Worm (Caenorhabditis elegans) whole organism, young adult: ENCODE measurements around the gene rha-2.

Experiments used
- B0035.1 ChIP-seq: sonication (generic microtip); optimal IDR thresholded peaks from 2 replicates; lab custom pipeline; 2016; ENCODE audit warnings: missing genetic modification characterization, mild to moderate bottlenecking, missing compliant biosample characterization, missing genotype, missing genetic modification reagents
- B0261.1 ChIP-seq: sonication (generic microtip); optimal IDR thresholded peaks from 2 replicates; lab custom pipeline; 2016; ENCODE audit warnings: mild to moderate bottlenecking, missing genetic modification characterization, moderate library complexity, missing compliant biosample characterization
- C17E4.6 ChIP-seq: fragments of 200-800 bp; sonication (Bioruptor generic); IDR thresholded peaks from 2 replicates; pipeline ENCODE4 v1.3.6; 2022; ENCODE audit warnings: missing genetic modification reagents, missing genetic modification characterization, missing compliant biosample characterization
- F23B12.7 ChIP-seq: sonication (generic microtip); optimal IDR thresholded peaks from 2 replicates; lab custom pipeline; 2017; ENCODE audit warnings: missing genetic modification characterization, mild to moderate bottlenecking, missing compliant biosample characterization, antibody characterized with exemption, moderate library complexity; ENCODE audit not compliant: insufficient read depth
- F39B2.1 ChIP-seq: fragments of 200-800 bp; sonication (Bioruptor generic); IDR thresholded peaks from 2 replicates; pipeline ENCODE4 v1.3.6; 2022; ENCODE audit warnings: missing genetic modification reagents, missing genetic modification characterization, missing compliant biosample characterization
- F49E8.2 ChIP-seq: sonication (generic microtip); optimal IDR thresholded peaks from 3 replicates; lab custom pipeline; 2017; ENCODE audit warnings: missing genetic modification characterization, mild to moderate bottlenecking, missing compliant biosample characterization, antibody characterized with exemption, moderate library complexity; ENCODE audit not compliant: insufficient read depth
- F55B11.4 ChIP-seq: sonication (generic microtip); optimal IDR thresholded peaks from 2 replicates; lab custom pipeline; 2016; ENCODE audit warnings: missing compliant biosample characterization, missing genetic modification characterization, borderline replicate concordance; ENCODE audit not compliant: insufficient read depth
- F57A8.1 ChIP-seq: fragments of 200-800 bp; sonication (Bioruptor generic); optimal IDR thresholded peaks from 2 replicates; lab custom pipeline; 2018; ENCODE audit warnings: mild to moderate bottlenecking, missing genetic modification characterization, moderate library complexity, missing compliant biosample characterization
- K11D2.4 ChIP-seq: fragments of 200-800 bp; sonication (Bioruptor generic); IDR thresholded peaks from 2 replicates; pipeline ENCODE4 v1.3.6; 2022; ENCODE audit warnings: missing genetic modification reagents, missing genetic modification characterization, missing compliant biosample characterization
- T26A5.8 ChIP-seq: sonication (generic microtip); optimal IDR thresholded peaks from 2 replicates; lab custom pipeline; 2016; ENCODE audit warnings: missing genetic modification characterization, missing compliant biosample characterization
- Y53G8AR.9 ChIP-seq: fragments of 200-800 bp; sonication (Bioruptor generic); conservative IDR thresholded peaks from 2 replicates; pipeline ENCODE4 v1.3.6; 2022; ENCODE audit warnings: missing genetic modification reagents, missing genetic modification characterization, missing compliant biosample characterization
- Y95B8A.8 ChIP-seq: fragments of 200-800 bp; sonication (Bioruptor generic); IDR thresholded peaks from 2 replicates; pipeline ENCODE4 v1.3.6; 2022; ENCODE audit warnings: missing genetic modification reagents, missing genetic modification characterization, missing compliant biosample characterization
- ama-1 ChIP-seq, 3 experiments: fragments of 150-350 bp in 1 of 3; sonication (generic microtip) in 2 of 3; optimal IDR thresholded peaks; 2 replicates each; lab custom pipeline; 2014 to 2018; ENCODE audit warnings: missing biosample characterization in 2 of 3, missing genetic modification characterization in 2 of 3, missing genetic modification reagents in 2 of 3
- athp-1 ChIP-seq: sonication (generic microtip); optimal IDR thresholded peaks from 2 replicates; lab custom pipeline; 2017; ENCODE audit warnings: mild to moderate bottlenecking, missing genetic modification characterization, missing compliant biosample characterization
- attf-3 ChIP-seq: fragments of 200-800 bp; sonication (Bioruptor generic); conservative IDR thresholded peaks from 2 replicates; pipeline ENCODE4 v1.3.6; 2022; ENCODE audit warnings: missing genetic modification reagents, missing genetic modification characterization, missing compliant biosample characterization
- chd-7 ChIP-seq: sonication (generic microtip); optimal IDR thresholded peaks from 2 replicates; lab custom pipeline; 2016; ENCODE audit warnings: mild to moderate bottlenecking, missing genetic modification characterization, moderate library complexity, missing compliant biosample characterization
- die-1 ChIP-seq: sonication (generic microtip); optimal IDR thresholded peaks from 2 replicates; lab custom pipeline; 2016; ENCODE audit warnings: missing genotype, mild to moderate bottlenecking, missing genetic modification characterization, missing compliant biosample characterization
- dox-1 ChIP-seq: fragments of 200-800 bp; sonication (Bioruptor generic); IDR thresholded peaks from 2 replicates; pipeline ENCODE4 v1.3.6; 2022; ENCODE audit warnings: missing genetic modification reagents, missing genetic modification characterization, missing compliant biosample characterization
- egl-44 ChIP-seq: fragments of 200-800 bp; sonication (Bioruptor generic); IDR thresholded peaks from 2 replicates; pipeline ENCODE4 v1.3.6; 2022; ENCODE audit warnings: missing genetic modification reagents, missing genetic modification characterization, missing compliant biosample characterization
- egrh-3 ChIP-seq: fragments of 200-800 bp; sonication (Bioruptor generic); IDR thresholded peaks from 2 replicates; pipeline ENCODE4 v1.3.6; 2022; ENCODE audit warnings: missing genetic modification reagents, missing genetic modification characterization, missing compliant biosample characterization
- ets-4 ChIP-seq: fragments of 200-800 bp; sonication (Bioruptor generic); optimal IDR thresholded peaks from 2 replicates; lab custom pipeline; 2018; ENCODE audit warnings: mild to moderate bottlenecking, missing genetic modification characterization, missing compliant biosample characterization
- hmg-1.2 ChIP-seq: fragments of 200-800 bp; sonication (Bioruptor generic); IDR thresholded peaks from 2 replicates; pipeline ENCODE4 v1.3.6; 2022; ENCODE audit warnings: missing genetic modification reagents, missing genetic modification characterization, missing compliant biosample characterization
- lin-35 ChIP-seq, 3 experiments: fragments of 150-350 bp in 2 of 3; sonication (generic microtip) in 1 of 3; optimal IDR thresholded peaks; 2 replicates each; lab custom pipeline; 2014 to 2018; ENCODE audit warnings: missing biosample characterization in 3 of 3, missing genetic modification characterization in 3 of 3, missing genetic modification reagents in 3 of 3
- lin-54 ChIP-seq: fragments of 200-800 bp; sonication (Bioruptor generic); optimal IDR thresholded peaks from 2 replicates; lab custom pipeline; 2018; ENCODE audit warnings: mild to moderate bottlenecking, missing genetic modification characterization, missing compliant biosample characterization
- madf-3 ChIP-seq: fragments of 200-800 bp; sonication (Bioruptor generic); IDR thresholded peaks from 2 replicates; pipeline ENCODE4 v1.3.6; 2022; ENCODE audit warnings: missing genetic modification reagents, missing genetic modification characterization, missing compliant biosample characterization
- mcd-1 ChIP-seq: fragments of 200-800 bp; sonication (Bioruptor generic); IDR thresholded peaks from 2 replicates; pipeline ENCODE4 v1.3.6; 2022; ENCODE audit warnings: missing genetic modification reagents, missing genetic modification characterization, missing compliant biosample characterization
- mel-28 ChIP-seq: sonication (generic microtip); optimal IDR thresholded peaks from 2 replicates; lab custom pipeline; 2016; ENCODE audit warnings: borderline replicate concordance, mild to moderate bottlenecking, missing genetic modification characterization, missing compliant biosample characterization
- nhr-179 ChIP-seq: sonication (generic microtip); optimal IDR thresholded peaks from 2 replicates; lab custom pipeline; 2016; ENCODE audit warnings: mild to moderate bottlenecking, missing genetic modification characterization, missing compliant biosample characterization
- nhr-27 ChIP-seq: fragments of 200-800 bp; sonication (Bioruptor generic); optimal IDR thresholded peaks from 2 replicates; lab custom pipeline; 2018; ENCODE audit warnings: mild to moderate bottlenecking, missing genetic modification characterization, moderate library complexity, missing compliant biosample characterization
- rcor-1 ChIP-seq: fragments of 200-800 bp; sonication (Bioruptor generic); IDR thresholded peaks from 2 replicates; pipeline ENCODE4 v1.3.6; 2022; ENCODE audit warnings: missing genetic modification reagents, missing genetic modification characterization, missing compliant biosample characterization
- rpc-1 ChIP-seq, 2 experiments: fragments of 150-350 bp in 1 of 2; sonication (generic microtip) in 1 of 2; optimal IDR thresholded peaks; 2 replicates each; lab custom pipeline; 2014 to 2018; ENCODE audit warnings: missing biosample characterization in 1 of 2, missing genetic modification characterization in 1 of 2, missing genetic modification reagents in 1 of 2, missing genotype in 1 of 2
- snpc-1.3 ChIP-seq: sonication (generic microtip); optimal IDR thresholded peaks from 2 replicates; lab custom pipeline; 2017; ENCODE audit warnings: missing genetic modification characterization, mild to moderate bottlenecking, missing compliant biosample characterization, antibody characterized with exemption, moderate library complexity, missing genotype, missing genetic modification reagents; ENCODE audit not compliant: insufficient read depth
- snpc-3.4 ChIP-seq: sonication (generic microtip); optimal IDR thresholded peaks from 2 replicates; lab custom pipeline; 2017; ENCODE audit warnings: missing genetic modification characterization, mild to moderate bottlenecking, missing compliant biosample characterization, antibody characterized with exemption, moderate library complexity, missing genotype, missing genetic modification reagents
- tbp1 ChIP-seq: fragments of 200-800 bp; sonication (Bioruptor generic); optimal IDR thresholded peaks from 2 replicates; lab custom pipeline; 2018; ENCODE audit warnings: mild to moderate bottlenecking, missing genetic modification characterization, missing compliant biosample characterization
- zfh-2 ChIP-seq: fragments of 200-800 bp; sonication (Bioruptor generic); conservative IDR thresholded peaks from 2 replicates; pipeline ENCODE4 v1.3.6; 2022; ENCODE audit warnings: missing genetic modification reagents, missing genetic modification characterization, missing compliant biosample characterization
- ztf-18 ChIP-seq: sonication (generic microtip); optimal IDR thresholded peaks from 2 replicates; lab custom pipeline; 2016; ENCODE audit warnings: missing genotype, mild to moderate bottlenecking, missing genetic modification characterization, missing compliant biosample characterization
- ztf-22 ChIP-seq: fragments of 200-800 bp; sonication (Bioruptor generic); optimal IDR thresholded peaks from 2 replicates; lab custom pipeline; 2018; ENCODE audit warnings: mild to moderate bottlenecking, missing genetic modification characterization, moderate library complexity, missing compliant biosample characterization
- ztf-28 ChIP-seq: fragments of 200-800 bp; sonication (Bioruptor generic); IDR thresholded peaks from 2 replicates; pipeline ENCODE4 v1.3.6; 2022; ENCODE audit warnings: missing genetic modification reagents, missing genetic modification characterization, missing compliant biosample characterization
- ztf-3 ChIP-seq: fragments of 200-800 bp; sonication (Bioruptor generic); optimal IDR thresholded peaks from 2 replicates; lab custom pipeline; 2018; ENCODE audit warnings: mild to moderate bottlenecking, missing genetic modification characterization, missing compliant biosample characterization
- ztf-6 ChIP-seq: fragments of 200-800 bp; sonication (Bioruptor generic); IDR thresholded peaks from 2 replicates; pipeline ENCODE4 v1.3.6; 2022; ENCODE audit warnings: missing genetic modification reagents, missing genetic modification characterization, missing compliant biosample characterization

rha-2 gene

ce11 chrIII:8628405-8628982, 14.1 kb upstream of the rha-2 start, which contains the start of the genes polk-1 and gpr-1 (continued):
- TF ChIP-seq egl-44 (no peak), F23B12.7 (tag; lab: Kevin White, UChicago) (no peak), ztf-22 (GFP tag; lab: Kevin White, UChicago) (no peak), B0261.1 (tag; lab: Kevin White, UChicago) (no peak), K11D2.4 (no peak), F57A8.1 (GFP tag; lab: Kevin White, UChicago) (no peak), F49E8.2 (tag; lab: Kevin White, UChicago) (no peak), attf-3 (GFP tag; lab: Robert Waterston, UW) (peak; percentile 53; the same call in 1 of the 2 replicates), dox-1 (GFP tag; lab: Robert Waterston, UW) (peak; percentile 74)
- TF ChIP-seq, all 124 proteins: peak for 21

DNA sequence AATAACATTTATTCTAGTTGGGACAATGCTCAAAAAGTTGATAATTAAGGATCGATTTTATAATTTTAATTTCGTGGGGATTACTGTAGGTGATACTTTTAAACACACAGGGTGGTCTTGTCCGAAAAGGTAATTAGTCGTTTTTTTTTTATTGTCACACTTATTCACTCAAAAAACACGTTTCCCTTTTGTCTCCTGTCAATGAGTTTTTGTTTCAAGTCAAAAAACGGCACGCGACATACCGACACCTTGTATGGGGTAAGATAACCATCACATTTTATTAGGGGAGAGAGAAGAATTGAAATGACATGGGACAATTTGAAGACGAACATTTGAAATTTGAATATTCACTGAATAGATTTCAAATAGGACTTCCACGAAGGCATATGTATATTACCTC, 10.8 kb upstream of the rha-2 start:
- TF ChIP-seq ztf-18: no peak

DNA sequence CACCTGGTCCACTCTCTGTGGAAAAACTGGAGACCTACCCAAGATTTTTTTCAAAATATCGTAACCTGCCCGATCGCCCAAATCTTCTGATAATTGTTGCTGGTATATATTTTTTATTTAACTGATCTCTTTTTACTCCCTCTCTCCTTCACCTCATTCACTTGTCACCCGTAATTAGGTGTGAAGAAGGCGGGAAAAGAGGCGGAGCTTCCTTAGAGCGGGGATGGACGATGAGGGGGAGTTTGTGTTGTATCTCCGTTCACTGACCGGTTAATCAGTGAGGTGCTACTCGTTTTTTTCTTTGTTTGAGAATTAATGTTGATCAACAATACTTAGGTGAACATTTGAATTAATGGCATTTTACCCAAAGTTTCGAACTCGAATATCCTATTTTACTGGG, 8.1 kb upstream of the rha-2 start, which contains the start of gene ceh-16:
TSS of gene ceh-16 (plus strand) at position 301 of the 400 bp plus-strand sequence.
- no peak for TF ChIP-seq ama-1 (optimal IDR thresholded peaks at IDR 0.05; lab: Kevin White, UChicago)
- no peak for TF ChIP-seq ama-1 (GFP tag; optimal IDR thresholded peaks at IDR 0.05; lab: Kevin White, UChicago)
- TF ChIP-seq T26A5.8 (tag; lab: Kevin White, UChicago): no peak
- no peak for TF ChIP-seq egrh-3 (GFP tag; lab: Robert Waterston, UW)
- TF ChIP-seq Y53G8AR.9 (GFP tag; lab: Robert Waterston, UW): no peak
- TF ChIP-seq B0035.1: no peak
- no peak for TF ChIP-seq C17E4.6 (GFP tag; lab: Robert Waterston, UW)
- TF ChIP-seq hmg-1.2 (GFP tag; lab: Robert Waterston, UW): no peak
- no peak for TF ChIP-seq mcd-1 (GFP tag; lab: Robert Waterston, UW)
- no peak for TF ChIP-seq ets-4
- no peak for TF ChIP-seq zfh-2
- no peak for TF ChIP-seq lin-54 (GFP tag; lab: Kevin White, UChicago)

ce11 chrIII:8621982-8622381, 7.6 kb upstream of the rha-2 start:
- TF ChIP-seq rcor-1 (GFP tag; lab: Robert Waterston, UW): no peak
- TF ChIP-seq lin-35 (GFP tag; optimal IDR thresholded peaks at IDR 0.05; lab: Kevin White, UChicago): no peak
- TF ChIP-seq B0261.1 (tag; lab: Kevin White, UChicago): no peak
- no peak for TF ChIP-seq chd-7
- no peak for TF ChIP-seq nhr-27 (tag; lab: Kevin White, UChicago)
- no peak for TF ChIP-seq ztf-28 (GFP tag; lab: Robert Waterston, UW)
- TF ChIP-seq ztf-6 (GFP tag; lab: Robert Waterston, UW): no peak
- TF ChIP-seq die-1 (tag; lab: Kevin White, UChicago): no peak
- TF ChIP-seq athp-1 (tag; lab: Kevin White, UChicago): no peak
- TF ChIP-seq Y95B8A.8 (GFP tag; lab: Robert Waterston, UW): no peak
- no peak for TF ChIP-seq F23B12.7 (tag; lab: Kevin White, UChicago)
- TF ChIP-seq, all 124 proteins: peak for 0

DNA sequence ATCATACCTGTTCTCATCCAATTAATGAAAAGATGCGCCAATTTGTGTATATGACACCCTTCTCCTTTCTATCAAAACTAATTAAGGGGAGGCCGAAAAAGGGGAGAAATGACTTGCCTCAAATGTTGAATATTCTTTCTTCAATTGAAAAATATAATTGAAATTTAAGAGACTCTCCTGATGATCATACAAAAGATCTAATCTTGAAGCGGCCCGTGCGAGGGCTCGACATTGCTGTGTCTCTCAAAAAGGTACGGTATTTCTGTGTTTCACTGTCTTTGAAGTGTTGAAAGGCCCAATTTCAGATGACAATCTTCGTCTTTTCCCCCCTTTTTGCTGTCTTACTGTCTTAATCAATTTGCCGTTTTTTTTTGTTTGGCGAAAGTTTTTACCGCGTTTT, 6.6 kb upstream of the rha-2 start:
- TF ChIP-seq nhr-179 (no peak), snpc-1.3 (tag; lab: Kevin White, UChicago) (no peak), ztf-3 (GFP tag; lab: Kevin White, UChicago) (no peak), zfh-2 (no peak), rpc-1 (optimal IDR thresholded peaks at IDR 0.05; lab: Kevin White, UChicago) (no peak), rpc-1 (tag; optimal IDR thresholded peaks at IDR 0.05; lab: Kevin White, UChicago) (no peak), tbp1 (GFP tag; lab: Kevin White, UChicago) (no peak), rcor-1 (GFP tag; lab: Robert Waterston, UW) (no peak), madf-3 (GFP tag; lab: Robert Waterston, UW) (no peak), F39B2.1 (GFP tag; lab: Robert Waterston, UW) (no peak), F55B11.4 (no peak), C17E4.6 (GFP tag; lab: Robert Waterston, UW) (no peak), mel-28 (tag; lab: Kevin White, UChicago) (no peak), snpc-3.4 (tag; lab: Kevin White, UChicago) (no peak)
